Worm (Caenorhabditis elegans) whole organism, L1 larva: Measurements from ENCODE around the gene ltah-1.2.

ENCODE experiments used
- C04F5.9 ChIP-seq: sonication (generic microtip); optimal IDR thresholded peaks from 2 replicates; lab custom pipeline; 2016; ENCODE audit warnings: missing genetic modification characterization, missing compliant biosample characterization
- F16B12.6 ChIP-seq: fragments of 150-350 bp; optimal IDR thresholded peaks from 2 replicates; lab custom pipeline; 2014; ENCODE audit warnings: missing biosample characterization, missing genetic modification characterization
- fkh-10 ChIP-seq: sonication (generic microtip); optimal IDR thresholded peaks from 2 replicates; lab custom pipeline; 2017; ENCODE audit warnings: missing biosample characterization, missing genetic modification reagents, missing genetic modification characterization
- pax-3 ChIP-seq: fragments of 200-800 bp; sonication (Bioruptor generic); optimal IDR thresholded peaks from 2 replicates; lab custom pipeline; 2018; ENCODE audit warnings: mild to moderate bottlenecking, missing genetic modification characterization, moderate library complexity, missing compliant biosample characterization

- no peak for TF ChIP-seq C04F5.9 (tag; lab: Kevin White, UChicago)
- TF ChIP-seq pax-3 (tag; lab: Kevin White, UChicago), result no peak
- no peak for TF ChIP-seq fkh-10
- TF ChIP-seq F16B12.6, result no peak
Observed at ce11 chrIV:3661117-3661634, 48.3 kb upstream of the ltah-1.2 start.
